Fruit fly (Drosophila melanogaster) whole organism, embryonic: ENCODE data around the gene CG16972.

Source experiments
- Awh ChIP-seq: fragments of 200-800 bp; sonication (Bioruptor generic); IDR thresholded peaks from 2 replicates; pipeline ENCODE4, ENCODE4 v1.3.6; 2022; ENCODE audit warnings: missing biosample characterization, missing genetic modification characterization
- B-H1 ChIP-seq: fragments of 200-800 bp; sonication (Bioruptor generic); IDR thresholded peaks from 3 replicates; pipeline ENCODE4 v1.3.6; 2022; ENCODE audit warnings: missing biosample characterization, missing genetic modification characterization
- B-H2 ChIP-seq: fragments of 200-800 bp; sonication (Bioruptor generic); optimal IDR thresholded peaks from 2 replicates; lab custom pipeline; 2018; ENCODE audit warnings: missing biosample characterization, mild to moderate bottlenecking, missing genetic modification characterization
- Bdp1 ChIP-seq: fragments of 200-800 bp; sonication (Bioruptor generic); optimal IDR thresholded peaks from 3 replicates; lab custom pipeline; 2016; ENCODE audit warnings: missing biosample characterization, missing genetic modification characterization
- C15 ChIP-seq: fragments of 200-800 bp; sonication (Bioruptor generic); IDR thresholded peaks from 3 replicates; pipeline ENCODE4 v1.3.6; 2022; ENCODE audit warnings: missing biosample characterization, missing genetic modification characterization
- CG13296 ChIP-seq: fragments of 200-800 bp; sonication (Bioruptor generic); optimal IDR thresholded peaks from 3 replicates; lab custom pipeline; 2018; ENCODE audit warnings: missing biosample characterization, mild to moderate bottlenecking, missing genetic modification characterization
- CG14441 ChIP-seq: fragments of 200-800 bp; sonication (Bioruptor generic); IDR thresholded peaks from 2 replicates; pipeline ENCODE4 v1.3.6; 2022; ENCODE audit warnings: missing biosample characterization, missing genetic modification characterization
- CG15514 ChIP-seq: fragments of 200-800 bp; sonication (Bioruptor generic); optimal IDR thresholded peaks from 3 replicates; lab custom pipeline; 2017; ENCODE audit warnings: missing biosample characterization, missing genetic modification characterization, mild to moderate bottlenecking, moderate library complexity, missing genetic modification reagents
- CG15601 ChIP-seq: fragments of 200-800 bp; sonication (Bioruptor generic); optimal IDR thresholded peaks from 3 replicates; lab custom pipeline; 2019; ENCODE audit warnings: missing biosample characterization, mild to moderate bottlenecking, missing genetic modification characterization, moderate library complexity
- CG18599 ChIP-seq: fragments of 200-800 bp; sonication (Bioruptor generic); optimal IDR thresholded peaks from 3 replicates; lab custom pipeline; 2017; ENCODE audit warnings: missing biosample characterization, missing genetic modification characterization, mild to moderate bottlenecking, moderate library complexity, missing genetic modification reagents
- CG30020 ChIP-seq: fragments of 200-800 bp; optimal IDR thresholded peaks from 2 replicates; lab custom pipeline; 2019; ENCODE audit warnings: missing biosample characterization, mild to moderate bottlenecking, missing genetic modification characterization, moderate library complexity
- CG32767 ChIP-seq: fragments of 200-800 bp; sonication (Bioruptor generic); IDR thresholded peaks from 2 replicates; pipeline ENCODE4 v1.3.6; 2022; ENCODE audit warnings: missing biosample characterization, missing genetic modification characterization
- CG3838 ChIP-seq: fragments of 200-800 bp; sonication (Bioruptor generic); optimal IDR thresholded peaks from 3 replicates; lab custom pipeline; 2016; ENCODE audit warnings: missing biosample characterization, missing genetic modification characterization
- CG6813 ChIP-seq: fragments of 200-800 bp; sonication (Bioruptor generic); optimal IDR thresholded peaks from 2 replicates; lab custom pipeline; 2017; ENCODE audit warnings: missing biosample characterization, missing genetic modification characterization, mild to moderate bottlenecking, moderate library complexity, missing genetic modification reagents
- CG7987 ChIP-seq: fragments of 200-800 bp; sonication (Bioruptor generic); optimal IDR thresholded peaks from 2 replicates; lab custom pipeline; 2018; ENCODE audit warnings: missing biosample characterization, mild to moderate bottlenecking, missing genetic modification characterization, moderate library complexity
- CG8089 ChIP-seq: fragments of 200-800 bp; sonication (Bioruptor generic); optimal IDR thresholded peaks from 3 replicates; lab custom pipeline; 2016; ENCODE audit warnings: missing biosample characterization, missing genetic modification characterization
- CG8478 ChIP-seq: fragments of >200 bp; optimal IDR thresholded peaks from 2 replicates; lab custom pipeline; 2018
- CG9215 ChIP-seq: fragments of 200-800 bp; sonication (Bioruptor generic); IDR thresholded peaks from 2 replicates; pipeline ENCODE4 v1.3.6; 2022; ENCODE audit warnings: missing biosample characterization, missing genetic modification characterization
- CHES-1-like ChIP-seq: fragments of 200-800 bp; sonication (Bioruptor generic); optimal IDR thresholded peaks from 2 replicates; lab custom pipeline; 2016; ENCODE audit warnings: missing biosample characterization, missing genetic modification characterization
- Dek ChIP-seq: fragments of 200-800 bp; sonication (Bioruptor generic); optimal IDR thresholded peaks from 3 replicates; lab custom pipeline; 2019; ENCODE audit warnings: missing biosample characterization, mild to moderate bottlenecking, missing genetic modification characterization, moderate library complexity
- Dip2 ChIP-seq: fragments of 200-800 bp; sonication (Bioruptor generic); IDR thresholded peaks from 2 replicates; pipeline ENCODE4 v1.3.6; 2022; ENCODE audit warnings: missing biosample characterization, missing genetic modification characterization
- Dp ChIP-seq: fragments of 200-800 bp; sonication (Bioruptor generic); optimal IDR thresholded peaks from 2 replicates; lab custom pipeline; 2018; ENCODE audit warnings: missing biosample characterization, mild to moderate bottlenecking, missing genetic modification characterization, moderate library complexity
- Ets97D ChIP-seq: fragments of 200-800 bp; sonication (Bioruptor generic); optimal IDR thresholded peaks from 3 replicates; lab custom pipeline; 2016; ENCODE audit warnings: missing biosample characterization, missing genetic modification characterization
- GATAe ChIP-seq: fragments of 200-800 bp; sonication (Bioruptor generic); conservative IDR thresholded peaks from 2 replicates; pipeline ENCODE4 v1.3.6; 2022; ENCODE audit warnings: missing biosample characterization, missing genetic modification characterization
- H2.0 ChIP-seq: fragments of 200-800 bp; sonication (Bioruptor generic); IDR thresholded peaks from 2 replicates; pipeline ENCODE4 v1.3.6; 2022; ENCODE audit warnings: missing biosample characterization, missing genetic modification characterization
- HHEX ChIP-seq: fragments of 200-800 bp; sonication (Bioruptor generic); optimal IDR thresholded peaks from 3 replicates; lab custom pipeline; 2017; ENCODE audit warnings: missing biosample characterization, mild to moderate bottlenecking, missing genetic modification characterization, missing genetic modification reagents
- HLH54F ChIP-seq: fragments of 200-800 bp; sonication (Bioruptor generic); optimal IDR thresholded peaks from 3 replicates; lab custom pipeline; 2016; ENCODE audit warnings: missing biosample characterization, missing genetic modification characterization
- Hr51 ChIP-seq, 2 experiments: fragments of 200-800 bp; sonication (Bioruptor generic); optimal IDR thresholded peaks; 2 replicates in 1 of 2; 3 replicates in 1 of 2; lab custom pipeline; 2016 to 2018; ENCODE audit warnings: missing biosample characterization in 2 of 2, missing genetic modification characterization in 2 of 2, mild to moderate bottlenecking in 1 of 2, moderate library complexity in 1 of 2
- Hr78 ChIP-seq, 2 experiments: fragments of 200-800 bp in 1 of 2; fragments of >200 bp in 1 of 2; sonication (Bioruptor generic) in 1 of 2; optimal IDR thresholded peaks; 2 replicates each; lab custom pipeline; 2017 to 2019; ENCODE audit warnings: missing biosample characterization in 2 of 2, missing genetic modification characterization in 2 of 2, mild to moderate bottlenecking in 1 of 2, moderate library complexity in 1 of 2
- Meics ChIP-seq: fragments of 200-800 bp; sonication (Bioruptor generic); optimal IDR thresholded peaks from 2 replicates; lab custom pipeline; 2017; ENCODE audit warnings: missing biosample characterization, mild to moderate bottlenecking, missing genetic modification characterization
- Optix ChIP-seq: fragments of 200-800 bp; sonication (Bioruptor generic); IDR thresholded peaks from 3 replicates; pipeline ENCODE4 v1.3.6; 2022; ENCODE audit warnings: missing biosample characterization, missing genetic modification characterization
- Pdp1 ChIP-seq, 2 experiments: fragments of 200-800 bp; sonication (Bioruptor generic); optimal IDR thresholded peaks; 3 replicates each; lab custom pipeline; 2016; ENCODE audit warnings: missing biosample characterization in 2 of 2, missing genetic modification characterization in 2 of 2, mild to moderate bottlenecking in 1 of 2, moderate library complexity in 1 of 2
- Sox102F ChIP-seq: fragments of 200-800 bp; sonication (Bioruptor generic); optimal IDR thresholded peaks from 2 replicates; lab custom pipeline; 2018; ENCODE audit warnings: missing biosample characterization, mild to moderate bottlenecking, missing genetic modification characterization, moderate library complexity
- Spps ChIP-seq: fragments of 200-800 bp; sonication (Bioruptor generic); optimal IDR thresholded peaks from 2 replicates; lab custom pipeline; 2018; ENCODE audit warnings: missing biosample characterization, mild to moderate bottlenecking, missing genetic modification characterization
- Sry-β ChIP-seq: fragments of 200-800 bp; sonication (Bioruptor generic); optimal IDR thresholded peaks from 2 replicates; lab custom pipeline; 2018; ENCODE audit warnings: missing biosample characterization, mild to moderate bottlenecking, missing genetic modification characterization, moderate library complexity
- crc ChIP-seq: fragments of 200-800 bp; sonication (Bioruptor generic); optimal IDR thresholded peaks from 2 replicates; lab custom pipeline; 2016; ENCODE audit warnings: missing biosample characterization, missing genetic modification characterization
- crol ChIP-seq: fragments of 200-800 bp; sonication (Bioruptor generic); IDR thresholded peaks from 2 replicates; pipeline ENCODE4 v1.3.6; 2022; ENCODE audit warnings: missing biosample characterization, missing genetic modification characterization
- dmrt11E ChIP-seq: fragments of 200-800 bp; sonication (Bioruptor generic); optimal IDR thresholded peaks from 3 replicates; lab custom pipeline; 2018; ENCODE audit warnings: missing biosample characterization, mild to moderate bottlenecking, missing genetic modification characterization, moderate library complexity
- eyg ChIP-seq: fragments of 200-800 bp; sonication (Bioruptor generic); optimal IDR thresholded peaks from 3 replicates; lab custom pipeline; 2016; ENCODE audit warnings: missing biosample characterization, missing genetic modification characterization
- jigr1 ChIP-seq: fragments of 200-800 bp; sonication (Bioruptor generic); IDR thresholded peaks from 3 replicates; pipeline ENCODE4 v1.3.6; 2022; ENCODE audit warnings: missing biosample characterization, missing genetic modification characterization
- kni ChIP-seq: fragments of 200-800 bp; sonication (Bioruptor generic); optimal IDR thresholded peaks from 3 replicates; lab custom pipeline; 2017; ENCODE audit warnings: mild to moderate bottlenecking, missing biosample characterization, missing genetic modification reagents, missing genetic modification characterization
- oc ChIP-seq: fragments of 200-800 bp; sonication (Bioruptor generic); optimal IDR thresholded peaks from 2 replicates; lab custom pipeline; 2018; ENCODE audit warnings: missing biosample characterization, mild to moderate bottlenecking, missing genetic modification characterization, moderate library complexity
- odd ChIP-seq: fragments of 200-800 bp; sonication (Bioruptor generic); optimal IDR thresholded peaks from 2 replicates; lab custom pipeline; 2017; ENCODE audit warnings: missing biosample characterization, mild to moderate bottlenecking, missing genetic modification characterization
- pan ChIP-seq, 4 experiments: fragments of >200 bp in 3 of 4; fragments of 200-800 bp in 1 of 4; sonication (Bioruptor generic) in 1 of 4; optimal IDR thresholded peaks in 3 of 4; IDR thresholded peaks in 1 of 4; 2 replicates each; pipeline versions ENCODE4 v1.3.6 to Lab custom; 2017 to 2022; ENCODE audit warnings: missing biosample characterization in 2 of 4, missing genetic modification characterization in 2 of 4, mixed read lengths in 1 of 4
- pfk ChIP-seq: fragments of 200-800 bp; sonication (Bioruptor generic); optimal IDR thresholded peaks from 2 replicates; lab custom pipeline; 2018; ENCODE audit warnings: missing biosample characterization, mild to moderate bottlenecking, missing genetic modification characterization, moderate library complexity
- row ChIP-seq: fragments of 200-800 bp; sonication (Bioruptor generic); IDR thresholded peaks from 3 replicates; pipeline ENCODE4 v1.3.6; 2022; ENCODE audit warnings: missing biosample characterization, missing genetic modification characterization
- sens ChIP-seq: fragments of 200-800 bp; sonication (Bioruptor generic); peaks from one replicate; lab custom pipeline; 2016; ENCODE audit warnings: missing biosample characterization, missing genetic modification characterization
- ssp ChIP-seq: fragments of 200-800 bp; sonication (Bioruptor generic); IDR thresholded peaks from 2 replicates; pipeline ENCODE4 v1.3.6; 2022; ENCODE audit warnings: missing biosample characterization, missing genetic modification characterization
- tio ChIP-seq: fragments of 200-800 bp; sonication (Bioruptor generic); optimal IDR thresholded peaks from 2 replicates; lab custom pipeline; 2017; ENCODE audit warnings: missing biosample characterization, missing genetic modification characterization, inconsistent platforms
- trem ChIP-seq: fragments of 200-800 bp; optimal IDR thresholded peaks from 3 replicates; lab custom pipeline; 2019; ENCODE audit warnings: missing biosample characterization, mild to moderate bottlenecking, missing genetic modification characterization, moderate library complexity

CG16972 gene

DNA sequence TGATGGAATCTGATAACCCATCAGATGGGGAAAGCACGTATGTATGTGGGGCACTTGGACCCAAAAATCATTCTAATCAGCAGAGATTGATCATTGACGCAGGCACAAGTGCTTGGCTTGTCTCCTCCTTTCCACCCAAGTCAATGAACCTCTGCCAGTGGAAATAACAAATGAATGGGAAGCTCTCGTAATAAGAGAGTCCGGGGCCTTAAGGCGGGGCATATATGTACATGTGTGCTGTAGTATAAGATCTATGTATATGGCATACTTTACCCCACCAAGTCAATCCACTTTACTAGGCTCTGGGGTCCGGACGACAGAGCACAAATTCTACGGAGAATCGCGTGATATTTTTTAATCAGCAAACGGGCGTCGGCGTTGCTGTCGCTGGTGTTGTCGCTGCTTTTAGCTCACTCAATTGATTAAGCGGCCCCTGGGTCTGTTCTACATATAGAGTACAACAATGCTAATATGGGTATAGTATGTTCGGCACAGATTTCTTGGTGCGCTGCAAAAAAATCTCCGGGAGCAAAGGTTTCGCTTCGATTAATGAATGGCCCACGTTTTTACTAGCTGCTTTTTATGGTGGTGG lies 3.1 kb upstream of the CG16972 start (continued):
- TF ChIP-seq CG13296 (GFP tag; lab: Kevin White, UChicago) (peak; percentile 37), pfk (peak; percentile 55), trem (no peak), CG15601 (no peak), Awh (GFP tag; lab: Robert Waterston, UW) (0 out of 2 replicates have a peak, but pooled peaks have one; percentile 5), Ets97D (GFP tag; lab: Kevin White, UChicago) (no peak), CG8089 (GFP tag; lab: Kevin White, UChicago) (no peak), odd (GFP tag; lab: Kevin White, UChicago) (no peak), sens (GFP tag; lab: Kevin White, UChicago) (peak; percentile 63), Pdp1 (GFP tag; optimal IDR thresholded peaks at IDR 0.05; lab: Kevin White, UChicago) (peak in 1 of 2 experiments; percentile 78), B-H1 (GFP tag; lab: Robert Waterston, UW) (no peak), dmrt11E (no peak), CG8478 (lab: Kevin White, UChicago) (no peak), crol (GFP tag; lab: Robert Waterston, UW) (peak; percentile 34; the same call in 1 of the 2 replicates), Dp (GFP tag; lab: Kevin White, UChicago) (no peak), Bdp1 (no peak), CG18599 (GFP tag; lab: Kevin White, UChicago) (peak; percentile 9), pan (optimal IDR thresholded peaks at IDR 0.05; lab: Kevin White, UChicago) (no peak), pan (GFP tag; optimal IDR thresholded peaks at IDR 0.05 in 1 of 2, IDR thresholded peaks at IDR 0.05 in 1 of 2) (no peak), GATAe (GFP tag; lab: Robert Waterston, UW) (no peak), Dek (no peak), oc (no peak), CG6813 (no peak), tio (GFP tag; lab: Kevin White, UChicago) (no peak), Dip2 (GFP tag; lab: Robert Waterston, UW) (no peak), Sox102F (GFP tag; lab: Kevin White, UChicago) (no peak), Meics (GFP tag; lab: Kevin White, UChicago) (peak; percentile 32), Spps (no peak), kni (GFP tag; lab: Kevin White, UChicago) (no peak), H2.0 (GFP tag; lab: Robert Waterston, UW) (no peak), row (GFP tag; lab: Robert Waterston, UW) (no peak), CG15514 (GFP tag; lab: Kevin White, UChicago) (no peak), Hr78 (GFP tag; optimal IDR thresholded peaks at IDR 0.05; lab: Kevin White, UChicago) (no peak), CG7987 (GFP tag; lab: Kevin White, UChicago) (peak; percentile 37), Sry-β (no peak), CG3838 (GFP tag; lab: Kevin White, UChicago) (no peak), HHEX (GFP tag; lab: Kevin White, UChicago) (no peak), CG32767 (GFP tag; lab: Robert Waterston, UW) (no peak), CHES-1-like (GFP tag; lab: Kevin White, UChicago) (no peak), Hr51 (GFP tag; optimal IDR thresholded peaks at IDR 0.05; lab: Kevin White, UChicago) (no peak), ssp (no peak), jigr1 (GFP tag; lab: Robert Waterston, UW) (no peak), CG30020 (tag; lab: Kevin White, UChicago) (no peak), C15 (GFP tag; lab: Robert Waterston, UW) (no peak), eyg (GFP tag; lab: Kevin White, UChicago) (no peak), CG9215 (no peak), crc (GFP tag; lab: Kevin White, UChicago) (no peak), CG14441 (GFP tag; lab: Robert Waterston, UW) (no peak), Optix (GFP tag; lab: Robert Waterston, UW) (no peak), B-H2 (GFP tag; lab: Kevin White, UChicago) (peak; percentile 35), HLH54F (GFP tag; lab: Kevin White, UChicago) (no peak)
